Worm (Caenorhabditis elegans) whole organism, L4 larva: Measurements from ENCODE around the gene C35A11.3.

Experiments
- F49E8.2 ChIP-seq: sonication (generic microtip); optimal IDR thresholded peaks from 2 replicates; lab custom pipeline; 2016; ENCODE audit warnings: missing compliant biosample characterization, mild to moderate bottlenecking, missing genetic modification characterization, borderline replicate concordance
- T20F7.1 ChIP-seq: fragments of 200-800 bp; sonication (Bioruptor generic); optimal IDR thresholded peaks from 2 replicates; lab custom pipeline; 2018; ENCODE audit warnings: mild to moderate bottlenecking, missing genetic modification characterization, missing compliant biosample characterization
- T26A8.4 ChIP-seq: fragments of 200-800 bp; sonication (Bioruptor generic); IDR thresholded peaks from 2 replicates; pipeline ENCODE4 v1.3.6; 2022; ENCODE audit warnings: missing genetic modification characterization, missing compliant biosample characterization
- Y48G9A.11 ChIP-seq: fragments of 200-800 bp; sonication (Bioruptor generic); IDR thresholded peaks from 2 replicates; pipeline ENCODE4 v1.3.6; 2022; ENCODE audit warnings: missing genetic modification reagents, missing genetic modification characterization, missing compliant biosample characterization
- ZK337.2 ChIP-seq: fragments of 200-800 bp; sonication (Bioruptor generic); IDR thresholded peaks from 2 replicates; pipeline ENCODE4 v1.3.6; 2022; ENCODE audit warnings: missing genetic modification reagents, missing genetic modification characterization, missing compliant biosample characterization
- ZK546.5 ChIP-seq, 2 experiments: sonication (generic microtip); optimal IDR thresholded peaks; 2 replicates each; lab custom pipeline; 2017; ENCODE audit warnings: missing biosample characterization in 2 of 2, missing genetic modification characterization in 2 of 2
- aha-1 ChIP-seq: fragments of 150-350 bp; peaks from one replicate; lab custom pipeline; 2014; ENCODE audit warnings: missing biosample characterization, missing genetic modification characterization
- ama-1 ChIP-seq: fragments of 150-350 bp; optimal IDR thresholded peaks from 2 replicates; lab custom pipeline; 2014; ENCODE audit warnings: inconsistent platforms, mixed read lengths
- ces-1 ChIP-seq: fragments of 150-350 bp; sonication (generic microtip); optimal IDR thresholded peaks from 4 replicates; lab custom pipeline; 2014; ENCODE audit warnings: missing biosample characterization, missing genetic modification reagents, missing genetic modification characterization
- dmd-8 ChIP-seq: fragments of 200-800 bp; sonication (Bioruptor generic); IDR thresholded peaks from 2 replicates; pipeline ENCODE4 v1.3.6; 2022; ENCODE audit warnings: missing genetic modification characterization, missing compliant biosample characterization
- egl-27 ChIP-seq: sonication (generic microtip); optimal IDR thresholded peaks from 3 replicates; lab custom pipeline; 2017; ENCODE audit warnings: missing biosample characterization, missing genetic modification reagents, missing genetic modification characterization
- gei-8 ChIP-seq: fragments of 200-800 bp; sonication (Bioruptor generic); optimal IDR thresholded peaks from 2 replicates; lab custom pipeline; 2018; ENCODE audit warnings: mild to moderate bottlenecking, missing genetic modification characterization, missing compliant biosample characterization
- hlh-30 ChIP-seq: sonication (generic microtip); optimal IDR thresholded peaks from 2 replicates; lab custom pipeline; 2017; ENCODE audit warnings: antibody characterized with exemption, mild to moderate bottlenecking, missing genetic modification characterization, missing compliant biosample characterization; ENCODE audit not compliant: insufficient read depth
- lin-13 ChIP-seq: fragments of 150-350 bp; optimal IDR thresholded peaks from 2 replicates; lab custom pipeline; 2014; ENCODE audit warnings: missing biosample characterization, missing genetic modification reagents, missing genetic modification characterization
- lin-15B ChIP-seq: fragments of 150-350 bp; sonication (generic microtip); optimal IDR thresholded peaks from 3 replicates; lab custom pipeline; 2014; ENCODE audit warnings: missing biosample characterization, missing genetic modification characterization
- lin-38 ChIP-seq: fragments of 200-800 bp; sonication (Bioruptor generic); IDR thresholded peaks from 2 replicates; pipeline ENCODE4 v1.3.6; 2022; ENCODE audit warnings: missing genetic modification reagents, missing genetic modification characterization, missing compliant biosample characterization
- madf-5 ChIP-seq, 2 experiments: fragments of 200-800 bp; sonication (Bioruptor generic); IDR thresholded peaks; 2 replicates each; pipeline ENCODE4 v1.3.6; 2022; ENCODE audit warnings: missing compliant biosample characterization in 2 of 2, missing genetic modification characterization in 2 of 2
- mdl-1 ChIP-seq, 2 experiments: fragments of 150-350 bp in 1 of 2; sonication (generic microtip) in 1 of 2; optimal IDR thresholded peaks; 2 replicates each; lab custom pipeline; 2014 to 2017; ENCODE audit warnings: missing biosample characterization in 2 of 2, missing genetic modification characterization in 2 of 2
- mxl-3 ChIP-seq: fragments of 200-800 bp; sonication (Bioruptor generic); optimal IDR thresholded peaks from 2 replicates; lab custom pipeline; 2018; ENCODE audit warnings: mild to moderate bottlenecking, missing genetic modification characterization, missing compliant biosample characterization
- nhr-25 ChIP-seq: sonication (generic microtip); optimal IDR thresholded peaks from 2 replicates; lab custom pipeline; 2017; ENCODE audit warnings: missing genetic modification characterization, mild to moderate bottlenecking, missing compliant biosample characterization, antibody characterized with exemption, moderate library complexity, borderline replicate concordance; ENCODE audit not compliant: insufficient read depth
- nhr-28 ChIP-seq: fragments of 150-350 bp; optimal IDR thresholded peaks from 2 replicates; lab custom pipeline; 2014; ENCODE audit warnings: missing biosample characterization, missing genetic modification characterization
- pqm-1 ChIP-seq: sonication (generic microtip); optimal IDR thresholded peaks from 2 replicates; lab custom pipeline; 2017; ENCODE audit warnings: missing biosample characterization, missing genetic modification characterization
- saeg-2 ChIP-seq: fragments of 200-800 bp; sonication (Bioruptor generic); IDR thresholded peaks from 2 replicates; pipeline ENCODE4 v1.3.6; 2022; ENCODE audit warnings: missing genetic modification reagents, missing genetic modification characterization, missing compliant biosample characterization
- sdz-12 ChIP-seq: fragments of 200-800 bp; sonication (Bioruptor generic); optimal IDR thresholded peaks from 2 replicates; lab custom pipeline; 2018; ENCODE audit warnings: mild to moderate bottlenecking, missing genetic modification characterization, missing compliant biosample characterization
- set-16 ChIP-seq: fragments of 200-800 bp; sonication (Bioruptor generic); IDR thresholded peaks from 2 replicates; pipeline ENCODE4 v1.3.6; 2022; ENCODE audit warnings: missing genetic modification reagents, missing genetic modification characterization, missing compliant biosample characterization
- snpc-1.2 ChIP-seq: fragments of 200-800 bp; sonication (Bioruptor generic); IDR thresholded peaks from 2 replicates; pipeline ENCODE4 v1.3.6; 2022; ENCODE audit warnings: missing genetic modification reagents, missing genetic modification characterization, missing compliant biosample characterization
- unc-130 ChIP-seq: sonication (generic microtip); optimal IDR thresholded peaks from 2 replicates; lab custom pipeline; 2016; ENCODE audit warnings: missing genetic modification reagents, missing genetic modification characterization, missing compliant biosample characterization
- unc-62 ChIP-seq, 3 experiments: fragments of 150-350 bp in 1 of 3; sonication (generic microtip); optimal IDR thresholded peaks in 2 of 3; peaks in 1 of 3; 1 replicate in 1 of 3; 2 replicates in 2 of 3; lab custom pipeline; 2014 to 2017; ENCODE audit warnings: missing biosample characterization in 3 of 3, missing genetic modification characterization in 3 of 3, missing genetic modification reagents in 3 of 3, missing genotype in 1 of 3
- zag-1 ChIP-seq: fragments of 150-350 bp; optimal IDR thresholded peaks from 2 replicates; lab custom pipeline; 2014; ENCODE audit warnings: missing biosample characterization, missing genetic modification characterization
- zfp-2 ChIP-seq: sonication (generic microtip); optimal IDR thresholded peaks from 2 replicates; lab custom pipeline; 2016; ENCODE audit warnings: mild to moderate bottlenecking, missing genetic modification characterization, missing compliant biosample characterization

Gene C35A11.3

DNA sequence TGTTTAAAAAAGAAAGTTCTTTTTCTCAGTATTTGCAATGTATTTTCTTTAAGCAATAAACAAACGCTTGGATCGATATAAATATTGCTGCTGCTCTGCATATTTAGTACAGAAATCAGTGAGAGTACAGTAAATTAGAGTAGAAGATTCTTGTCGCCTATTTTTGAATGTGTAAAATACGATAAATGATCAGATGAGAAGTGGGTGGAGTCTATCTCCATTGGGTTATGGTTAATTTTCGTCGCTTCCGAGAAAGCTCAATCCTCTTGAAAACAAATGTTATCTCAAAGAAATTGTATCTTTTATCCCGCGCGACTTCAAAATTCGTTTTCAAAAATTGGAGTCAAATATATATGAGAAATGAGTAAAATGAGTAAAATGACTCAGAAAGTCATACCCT, 13.4 kb upstream of the C35A11.3 start, which contains the start of gene nhr-216:
TSS of gene nhr-216 (minus strand) at position 101 of the 400 bp plus-strand sequence.
- TF ChIP-seq aha-1, result peak; percentile 71
- TF ChIP-seq lin-38 (GFP tag; lab: Robert Waterston, UW), result no peak
- no peak for TF ChIP-seq nhr-28

DNA sequence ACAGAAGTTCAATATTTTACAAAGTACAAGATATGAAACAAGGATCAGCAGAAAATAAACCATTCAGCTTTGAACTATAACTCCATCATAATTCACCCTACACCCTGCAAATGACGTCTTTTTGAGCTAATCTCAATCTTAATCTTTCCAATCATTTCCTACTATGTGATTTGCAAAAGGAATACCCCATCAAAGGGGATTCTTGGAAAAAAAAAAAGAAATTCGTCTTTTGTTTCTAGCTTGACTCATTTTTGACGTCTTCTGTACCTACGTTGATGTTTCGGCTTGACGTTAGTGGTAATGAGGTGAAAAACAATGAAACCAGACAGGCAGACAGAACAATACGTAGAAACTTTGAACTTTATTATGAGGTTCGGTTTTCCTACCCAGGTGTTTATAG, 10.0 kb upstream of the C35A11.3 start:
- no peak for TF ChIP-seq madf-5 (GFP tag; IDR thresholded peaks at IDR 0.05; lab: Robert Waterston, UW)

DNA sequence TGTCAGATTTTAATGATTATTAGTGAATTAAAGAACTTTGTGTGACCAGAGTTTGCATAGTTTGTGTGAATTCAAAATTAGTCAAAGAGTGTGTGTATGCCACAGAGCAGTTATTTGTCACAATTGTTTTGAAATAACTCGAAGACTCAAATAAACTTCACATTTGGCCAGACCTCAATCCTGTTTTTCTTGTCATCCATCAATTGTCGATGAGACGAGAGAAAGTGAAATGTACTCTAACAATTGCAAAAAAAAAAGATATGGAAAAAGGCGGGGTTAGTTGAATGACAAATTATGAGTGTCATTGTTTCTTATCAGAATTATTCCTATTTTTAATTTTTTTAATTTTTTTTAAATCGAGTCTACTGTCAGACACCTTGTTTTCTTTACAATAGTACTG, 7.4 kb upstream of the C35A11.3 start, which contains the start of gene T09D3.8:
TSS of gene T09D3.8 (plus strand) at position 301 of the 400 bp plus-strand sequence.
- TF ChIP-seq set-16 (GFP tag; lab: Robert Waterston, UW) (no peak), nhr-25 (tag; lab: Kevin White, UChicago) (no peak), saeg-2 (GFP tag; lab: Robert Waterston, UW) (no peak), egl-27 (tag; lab: Kevin White, UChicago) (no peak), T26A8.4 (no peak), pqm-1 (tag; lab: Kevin White, UChicago) (no peak), F49E8.2 (tag; lab: Kevin White, UChicago) (no peak), snpc-1.2 (GFP tag; lab: Robert Waterston, UW) (no peak), mdl-1 (tag; optimal IDR thresholded peaks at IDR 0.05; lab: Kevin White, UChicago) (no peak), ama-1 (lab: Kevin White, UChicago) (no peak), hlh-30 (tag; lab: Kevin White, UChicago) (no peak), ces-1 (no peak), ZK546.5 (tag; optimal IDR thresholded peaks at IDR 0.05; lab: Kevin White, UChicago) (no peak), zag-1 (tag; lab: Kevin White, UChicago) (no peak)
- TF ChIP-seq, all 104 proteins: peak for 0

DNA sequence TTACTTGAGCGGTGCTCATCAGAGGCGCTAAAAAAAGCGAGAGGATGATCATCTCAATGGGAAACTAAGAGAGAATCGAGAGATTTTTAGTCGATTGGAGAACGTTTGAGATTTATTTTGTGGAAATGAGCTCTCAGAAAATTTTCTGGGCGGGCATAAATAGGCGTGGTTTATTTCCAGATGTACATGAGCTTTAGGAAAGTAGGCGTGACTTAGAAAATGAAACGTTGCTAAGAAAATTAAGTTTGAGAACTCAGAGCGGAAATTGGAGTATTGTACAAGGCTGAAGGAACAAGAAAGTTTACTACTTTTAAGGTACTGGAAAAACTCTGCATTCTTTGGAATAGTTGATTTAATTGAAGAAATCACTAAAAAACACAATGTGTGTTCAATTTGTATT, 3.4 kb upstream of the C35A11.3 start, which contains the start of gene T09D3.9:
TSS of gene T09D3.9 (minus strand) at position 101 of the 400 bp plus-strand sequence.
- peak; percentile 2 for TF ChIP-seq aha-1
- no peak for TF ChIP-seq sdz-12 (GFP tag; lab: Kevin White, UChicago)
- no peak for TF ChIP-seq gei-8 (GFP tag; lab: Kevin White, UChicago)
- no peak for TF ChIP-seq lin-13 (GFP tag; lab: Kevin White, UChicago)
- TF ChIP-seq dmd-8 (GFP tag; lab: Robert Waterston, UW), result no peak
- TF ChIP-seq, all 104 proteins: peak for 1

DNA sequence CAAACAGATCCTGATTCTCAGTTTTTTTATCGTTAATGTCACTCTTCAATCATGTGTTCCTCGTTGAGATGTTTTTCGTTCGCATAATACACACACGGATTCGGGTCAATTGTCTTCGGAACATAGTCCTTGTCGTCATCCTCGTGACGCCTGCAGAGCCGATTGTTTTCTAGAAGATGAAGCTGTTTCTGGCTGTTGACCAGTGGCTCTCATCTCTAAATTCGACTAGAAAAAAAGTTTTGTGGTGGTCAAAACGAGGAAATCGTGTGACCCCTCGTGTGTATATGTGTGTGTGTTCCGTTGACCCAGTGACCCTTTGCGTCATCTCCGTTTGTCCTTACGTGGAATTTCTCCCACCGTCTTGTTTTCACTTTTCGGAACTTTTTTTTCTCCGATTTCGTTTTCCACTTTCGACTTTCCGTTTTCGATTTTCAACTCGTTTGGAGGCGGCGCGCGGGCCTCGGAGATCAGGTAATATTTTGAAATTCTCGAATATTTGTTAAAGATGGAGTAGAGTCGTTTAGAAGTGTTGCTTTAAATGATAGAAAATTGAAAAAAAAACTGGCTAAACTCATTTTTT, 13.8 kb downstream of the C35A11.3 start, which contains the start of gene C35A11.2:
TSS of gene C35A11.2 (plus strand) at position 386 of the 580 bp plus-strand sequence.
- TF ChIP-seq unc-62 (GFP tag; optimal IDR thresholded peaks at IDR 0.05 in 1 of 2; lab: Kevin White, UChicago) (peak in 1 of 2 experiments; percentile 94), unc-62 (tag; optimal IDR thresholded peaks at IDR 0.05; lab: Kevin White, UChicago) (no peak), mxl-3 (GFP tag; lab: Kevin White, UChicago) (peak; percentile 25), aha-1 (peak; percentile 3), nhr-25 (tag; lab: Kevin White, UChicago) (no peak), sdz-12 (GFP tag; lab: Kevin White, UChicago) (no peak), ZK337.2 (GFP tag; lab: Robert Waterston, UW) (no peak), lin-15B (tag; lab: Kevin White, UChicago) (no peak), T20F7.1 (no peak), unc-130 (GFP tag; lab: Kevin White, UChicago) (no peak), Y48G9A.11 (GFP tag; lab: Robert Waterston, UW) (no peak), zfp-2 (no peak)
